Worm (Caenorhabditis elegans) whole organism, L2 larva: ENCODE results near the gene ins-14.
A peak's percentile ranks its signal among the peaks of the same experiment; 100 is the strongest.

Experiments used
- C34F6.9 ChIP-seq: fragments of 150-350 bp; optimal IDR thresholded peaks from 2 replicates; lab custom pipeline; 2014; ENCODE audit warnings: missing biosample characterization, missing genetic modification characterization
- F13H6.1 ChIP-seq: sonication (generic microtip); optimal IDR thresholded peaks from 2 replicates; lab custom pipeline; 2016; ENCODE audit warnings: missing genetic modification characterization, missing compliant biosample characterization
- R02D3.7 ChIP-seq: fragments of 150-350 bp; optimal IDR thresholded peaks from 2 replicates; lab custom pipeline; 2014; ENCODE audit warnings: missing biosample characterization, missing genetic modification characterization
- Y55F3AM.14 ChIP-seq: fragments of 200-800 bp; sonication (Bioruptor generic); optimal IDR thresholded peaks from 2 replicates; lab custom pipeline; 2018; ENCODE audit warnings: mild to moderate bottlenecking, missing genetic modification characterization, missing compliant biosample characterization
- alr-1 ChIP-seq: fragments of 150-350 bp; optimal IDR thresholded peaks from 2 replicates; lab custom pipeline; 2014; ENCODE audit warnings: missing biosample characterization, missing genetic modification characterization
- aly-2 ChIP-seq: fragments of 150-350 bp; optimal IDR thresholded peaks from 2 replicates; lab custom pipeline; 2014; ENCODE audit warnings: missing biosample characterization, missing genetic modification characterization
- ama-1 ChIP-seq: fragments of 150-350 bp; optimal IDR thresholded peaks from 2 replicates; lab custom pipeline; 2018; ENCODE audit warnings: inconsistent platforms
- blmp-1 ChIP-seq: sonication (generic microtip); optimal IDR thresholded peaks from 2 replicates; lab custom pipeline; 2017; ENCODE audit warnings: missing genetic modification characterization, mild to moderate bottlenecking, missing compliant biosample characterization, antibody characterized with exemption, moderate library complexity; ENCODE audit not compliant: insufficient read depth
- ceh-16 ChIP-seq: fragments of 150-350 bp; optimal IDR thresholded peaks from 2 replicates; lab custom pipeline; 2014; ENCODE audit warnings: missing biosample characterization, missing genetic modification characterization
- ceh-82 ChIP-seq: fragments of 150-350 bp; optimal IDR thresholded peaks from 2 replicates; lab custom pipeline; 2014; ENCODE audit warnings: missing biosample characterization, missing genetic modification characterization
- crh-2 ChIP-seq: sonication (generic microtip); optimal IDR thresholded peaks from 2 replicates; lab custom pipeline; 2017; ENCODE audit warnings: missing biosample characterization, missing genetic modification characterization
- dmd-4 ChIP-seq: sonication (generic microtip); optimal IDR thresholded peaks from 2 replicates; lab custom pipeline; 2017; ENCODE audit warnings: missing biosample characterization, missing genetic modification characterization
- egl-27 ChIP-seq: sonication (generic microtip); optimal IDR thresholded peaks from 3 replicates; lab custom pipeline; 2017; ENCODE audit warnings: missing biosample characterization, missing genetic modification reagents, missing genetic modification characterization
- elt-1 ChIP-seq: fragments of 150-350 bp; optimal IDR thresholded peaks from 2 replicates; lab custom pipeline; 2014; ENCODE audit warnings: missing biosample characterization, missing genetic modification characterization
- elt-3 ChIP-seq: sonication (generic microtip); optimal IDR thresholded peaks from 2 replicates; lab custom pipeline; 2017; ENCODE audit warnings: missing biosample characterization, missing genetic modification characterization
- fos-1 ChIP-seq: fragments of 150-350 bp; optimal IDR thresholded peaks from 2 replicates; lab custom pipeline; 2014; ENCODE audit warnings: missing biosample characterization, missing genetic modification characterization
- gmeb-1 ChIP-seq: fragments of 150-350 bp; optimal IDR thresholded peaks from 2 replicates; lab custom pipeline; 2014; ENCODE audit warnings: missing biosample characterization, missing genetic modification characterization
- lin-13 ChIP-seq: fragments of 150-350 bp; optimal IDR thresholded peaks from 2 replicates; lab custom pipeline; 2014; ENCODE audit warnings: missing biosample characterization, missing genetic modification reagents, missing genetic modification characterization
- lin-39 ChIP-seq: fragments of 150-350 bp; optimal IDR thresholded peaks from 2 replicates; lab custom pipeline; 2014; ENCODE audit warnings: missing biosample characterization, missing genetic modification reagents, missing genetic modification characterization
- lsy-2 ChIP-seq, 2 experiments: fragments of 150-350 bp in 1 of 2; sonication (generic microtip) in 1 of 2; optimal IDR thresholded peaks; 2 replicates each; lab custom pipeline; 2014 to 2017; ENCODE audit warnings: missing biosample characterization in 2 of 2, missing genetic modification characterization in 2 of 2
- mab-5 ChIP-seq: fragments of 150-350 bp; optimal IDR thresholded peaks from 2 replicates; lab custom pipeline; 2014; ENCODE audit warnings: missing biosample characterization, missing genetic modification characterization
- mbf-1 ChIP-seq: sonication (generic microtip); optimal IDR thresholded peaks from 2 replicates; lab custom pipeline; 2017; ENCODE audit warnings: missing biosample characterization, missing genetic modification characterization
- mdl-1 ChIP-seq, 2 experiments: fragments of 150-350 bp in 1 of 2; sonication (generic microtip) in 1 of 2; optimal IDR thresholded peaks; 2 replicates each; lab custom pipeline; 2017; ENCODE audit warnings: missing biosample characterization in 2 of 2, missing genetic modification characterization in 2 of 2
- nhr-10 ChIP-seq: sonication (generic microtip); optimal IDR thresholded peaks from 2 replicates; lab custom pipeline; 2017; ENCODE audit warnings: missing biosample characterization, missing genetic modification characterization
- nhr-12 ChIP-seq: fragments of 150-350 bp; optimal IDR thresholded peaks from 2 replicates; lab custom pipeline; 2014; ENCODE audit warnings: missing biosample characterization, missing genetic modification characterization
- nhr-129 ChIP-seq: fragments of 150-350 bp; optimal IDR thresholded peaks from 2 replicates; lab custom pipeline; 2014; ENCODE audit warnings: missing biosample characterization, missing genetic modification characterization
- nhr-21 ChIP-seq: fragments of 150-350 bp; optimal IDR thresholded peaks from 2 replicates; lab custom pipeline; 2014; ENCODE audit warnings: missing biosample characterization, missing genetic modification characterization
- nhr-23 ChIP-seq: fragments of 150-350 bp; optimal IDR thresholded peaks from 2 replicates; lab custom pipeline; 2014; ENCODE audit warnings: missing biosample characterization, missing genetic modification reagents, missing genetic modification characterization
- nhr-6 ChIP-seq: fragments of 150-350 bp; optimal IDR thresholded peaks from 2 replicates; lab custom pipeline; 2014; ENCODE audit warnings: missing biosample characterization, missing genetic modification characterization
- nhr-77 ChIP-seq: fragments of 150-350 bp; optimal IDR thresholded peaks from 2 replicates; lab custom pipeline; 2014; ENCODE audit warnings: missing biosample characterization, missing genetic modification characterization
- peb-1 ChIP-seq: fragments of 150-350 bp; optimal IDR thresholded peaks from 2 replicates; lab custom pipeline; 2014; ENCODE audit warnings: missing biosample characterization, missing genetic modification characterization
- skn-1 ChIP-seq: sonication (generic microtip); optimal IDR thresholded peaks from 2 replicates; lab custom pipeline; 2017; ENCODE audit warnings: missing biosample characterization, missing genetic modification characterization
- sma-3 ChIP-seq: sonication (generic microtip); optimal IDR thresholded peaks from 2 replicates; lab custom pipeline; 2016; ENCODE audit warnings: missing genetic modification reagents, missing genetic modification characterization, missing compliant biosample characterization
- sma-9 ChIP-seq, 2 experiments: fragments of 150-350 bp in 1 of 2; sonication (generic microtip) in 1 of 2; optimal IDR thresholded peaks; 2 replicates each; lab custom pipeline; 2014 to 2016; ENCODE audit warnings: missing genetic modification characterization in 2 of 2, mild to moderate bottlenecking in 1 of 2, missing biosample characterization in 1 of 2, missing compliant biosample characterization in 1 of 2, missing genetic modification reagents in 1 of 2, moderate library complexity in 1 of 2
- snpc-4 ChIP-seq: fragments of 150-350 bp; optimal IDR thresholded peaks from 2 replicates; lab custom pipeline; 2014; ENCODE audit warnings: missing biosample characterization, missing genetic modification characterization
- unc-39 ChIP-seq: fragments of 150-350 bp; optimal IDR thresholded peaks from 2 replicates; lab custom pipeline; 2014; ENCODE audit warnings: missing biosample characterization, missing genetic modification characterization
- unc-55 ChIP-seq: fragments of 150-350 bp; sonication (generic microtip); optimal IDR thresholded peaks from 3 replicates; lab custom pipeline; 2014; ENCODE audit warnings: missing biosample characterization, missing genetic modification reagents, missing genetic modification characterization
- zag-1 ChIP-seq: fragments of 150-350 bp; optimal IDR thresholded peaks from 2 replicates; lab custom pipeline; 2014; ENCODE audit warnings: missing biosample characterization, missing genetic modification characterization
- ztf-1 ChIP-seq: fragments of 200-800 bp; sonication (Bioruptor generic); conservative IDR thresholded peaks from 2 replicates; pipeline ENCODE4 v1.3.6; 2022; ENCODE audit warnings: missing genetic modification characterization, missing compliant biosample characterization
- ztf-11 ChIP-seq: sonication (generic microtip); optimal IDR thresholded peaks from 2 replicates; lab custom pipeline; 2017; ENCODE audit warnings: missing biosample characterization, missing genetic modification characterization
- ztf-4 ChIP-seq: fragments of 150-350 bp; optimal IDR thresholded peaks from 2 replicates; lab custom pipeline; 2014; ENCODE audit warnings: missing biosample characterization, missing genetic modification characterization

Gene ins-14

DNA sequence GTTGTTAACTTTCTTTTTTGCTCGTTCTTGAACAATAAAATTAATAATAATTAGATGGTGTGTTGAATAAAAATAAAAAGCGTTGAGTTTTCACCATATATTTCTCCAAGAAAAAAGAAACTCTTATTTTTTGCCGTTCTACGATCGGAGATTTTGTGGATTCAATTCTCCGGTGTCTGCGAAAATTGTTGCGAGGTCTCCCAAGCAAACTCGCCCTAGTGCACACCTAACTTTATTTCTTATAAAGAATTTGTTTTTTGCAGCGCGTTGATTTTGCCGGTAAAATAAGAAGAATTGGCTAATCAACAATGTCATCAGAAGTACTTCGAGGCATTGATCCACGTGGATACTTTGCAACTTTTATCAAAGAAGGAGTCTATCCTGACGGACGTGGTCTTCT is 4.2 kb downstream of the ins-14 start, which contains the start of gene exos-8 (continued):
- no peak for TF ChIP-seq peb-1 (tag; lab: Kevin White, UChicago)
- TF ChIP-seq sma-9 (GFP tag; optimal IDR thresholded peaks at IDR 0.05; lab: Kevin White, UChicago): peak; percentile 33
- TF ChIP-seq sma-9 (tag; optimal IDR thresholded peaks at IDR 0.05; lab: Kevin White, UChicago): no peak
- no peak for TF ChIP-seq nhr-12
- no peak for TF ChIP-seq nhr-10 (tag; lab: Kevin White, UChicago)
- TF ChIP-seq ceh-82: no peak

ce11 chrII:6736604-6737003 is 9.0 kb downstream of the ins-14 start, which contains the start of gene T14B4.1:
Gene T14B4.1 (plus strand): TSS chrII:6736904.
- TF ChIP-seq fos-1: no peak
- TF ChIP-seq, all 48 proteins: peak for 0

DNA sequence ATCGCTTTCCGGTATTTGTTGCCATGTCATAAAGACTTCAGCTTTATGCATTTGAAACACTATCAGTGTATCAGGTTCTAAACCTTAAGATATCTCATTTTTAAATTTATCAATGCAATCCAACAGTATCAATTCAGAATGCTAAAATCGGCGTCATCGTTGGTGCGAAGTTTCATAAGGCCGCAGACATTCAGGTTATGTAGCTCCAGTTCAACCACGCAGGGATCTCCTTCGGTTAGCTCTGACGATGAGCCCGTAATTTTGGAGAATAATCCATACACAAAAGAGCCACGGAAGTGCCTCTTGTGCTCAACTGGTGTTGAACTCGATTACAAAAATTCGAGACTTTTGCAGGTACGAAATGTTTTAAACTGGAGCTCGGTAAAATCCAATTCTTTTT is 9.5 kb downstream of the ins-14 start, which contains the start of gene mrps-18.C:
Gene mrps-18.C (plus strand): TSS at position 138 of the 400 bp plus-strand sequence.
- no peak for TF ChIP-seq dmd-4 (tag; lab: Kevin White, UChicago)
- TF ChIP-seq mbf-1 (tag; lab: Kevin White, UChicago): no peak

- peak; percentile 47 for TF ChIP-seq lin-13 (GFP tag; lab: Kevin White, UChicago)
- TF ChIP-seq nhr-21 (tag; lab: Kevin White, UChicago): peak; percentile 40
- peak; percentile 51 for TF ChIP-seq sma-9 (GFP tag; optimal IDR thresholded peaks at IDR 0.05; lab: Kevin White, UChicago)
- TF ChIP-seq sma-9 (tag; optimal IDR thresholded peaks at IDR 0.05; lab: Kevin White, UChicago): no peak
- TF ChIP-seq F13H6.1 (tag; lab: Kevin White, UChicago): peak; percentile 50
- TF ChIP-seq nhr-77: no peak
- TF ChIP-seq unc-55 (GFP tag; lab: Kevin White, UChicago): peak; percentile 87
- TF ChIP-seq nhr-129 (tag; lab: Kevin White, UChicago): peak; percentile 65
- peak; percentile 68 for TF ChIP-seq crh-2 (tag; lab: Kevin White, UChicago)
- peak; percentile 78 for TF ChIP-seq C34F6.9 (tag; lab: Kevin White, UChicago)
- no peak for TF ChIP-seq nhr-12
- no peak for TF ChIP-seq lin-39 (tag; lab: Kevin White, UChicago)
- TF ChIP-seq sma-3: peak; percentile 72
- TF ChIP-seq gmeb-1: peak; percentile 66
- TF ChIP-seq snpc-4 (tag; lab: Kevin White, UChicago): peak; percentile 2
- peak; percentile 29 for TF ChIP-seq fos-1
- peak; percentile 25 to 87 for TF ChIP-seq lsy-2 (tag; optimal IDR thresholded peaks at IDR 0.05; lab: Kevin White, UChicago)
- no peak for TF ChIP-seq skn-1 (tag; lab: Kevin White, UChicago)
- no peak for TF ChIP-seq mbf-1 (tag; lab: Kevin White, UChicago)
These were observed 10.9 kb downstream of the ins-14 start, which contains the start of gene T14B4.3 for ce11 chrII:6734674-6735073. Gene T14B4.3 (plus strand): TSS chrII:6734937.

DNA sequence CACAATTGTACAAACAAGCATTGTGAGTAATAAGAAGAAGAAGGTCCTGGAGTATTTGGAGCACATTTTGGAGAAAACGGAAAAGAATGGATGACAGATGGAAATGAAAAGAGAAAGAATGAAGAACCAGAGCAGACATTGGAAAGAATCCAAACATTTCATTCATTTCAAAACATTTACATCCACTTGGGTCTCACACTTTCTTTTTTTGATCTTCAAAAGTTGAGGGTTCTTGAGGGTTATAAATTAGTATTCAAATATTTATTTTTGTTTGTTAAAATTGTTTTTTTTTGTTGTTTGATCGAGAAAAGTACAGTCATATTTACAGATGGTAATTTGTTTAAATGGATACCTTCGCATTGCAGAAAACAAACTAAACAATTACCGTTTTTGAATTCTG is 11.9 kb downstream of the ins-14 start, which contains the start of gene T14B4.9:
Gene T14B4.9 (minus strand): TSS at position 101 of the 400 bp plus-strand sequence.
- TF ChIP-seq nhr-23 (tag; lab: Kevin White, UChicago) (no peak), alr-1 (tag; lab: Kevin White, UChicago) (no peak), ceh-16 (tag; lab: Kevin White, UChicago) (no peak), nhr-10 (tag; lab: Kevin White, UChicago) (no peak), aly-2 (tag; lab: Kevin White, UChicago) (no peak), ama-1 (no peak), elt-1 (tag; lab: Kevin White, UChicago) (no peak), nhr-129 (tag; lab: Kevin White, UChicago) (no peak), unc-39 (tag; lab: Kevin White, UChicago) (no peak), Y55F3AM.14 (GFP tag; lab: Kevin White, UChicago) (no peak), F13H6.1 (tag; lab: Kevin White, UChicago) (no peak), blmp-1 (tag; lab: Kevin White, UChicago) (no peak), lin-39 (tag; lab: Kevin White, UChicago) (no peak)
- TF ChIP-seq, all 48 proteins: peak for 0

DNA sequence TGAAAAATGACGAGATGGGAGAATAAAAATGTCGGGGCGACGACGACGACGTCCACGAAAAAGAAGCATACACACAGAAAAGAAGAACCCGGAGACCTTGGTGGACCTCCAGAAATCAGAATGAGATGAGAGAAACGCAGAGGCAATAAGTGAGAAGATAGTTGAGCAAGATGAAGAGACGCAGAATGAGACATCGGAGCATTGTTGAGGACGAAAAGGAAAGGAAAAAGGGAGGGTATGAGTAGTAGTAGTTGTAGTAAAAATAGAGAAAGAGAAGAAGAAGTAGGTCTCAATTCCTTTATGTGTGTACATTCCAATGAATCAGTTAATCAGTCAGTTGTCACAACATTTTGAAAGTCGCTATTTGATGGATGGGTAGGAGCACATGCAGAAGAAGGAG is 16.3 kb downstream of the ins-14 start, which contains the start of gene T14B4.8:
Gene T14B4.8 (minus strand): TSS at position 60 of the 400 bp plus-strand sequence.
- TF ChIP-seq zag-1 (peak; percentile 23), snpc-4 (tag; lab: Kevin White, UChicago) (peak; percentile 4), unc-39 (tag; lab: Kevin White, UChicago) (no peak), nhr-129 (tag; lab: Kevin White, UChicago) (peak; percentile 18), elt-1 (tag; lab: Kevin White, UChicago) (no peak), Y55F3AM.14 (GFP tag; lab: Kevin White, UChicago) (no peak), ama-1 (no peak), egl-27 (tag; lab: Kevin White, UChicago) (no peak), blmp-1 (tag; lab: Kevin White, UChicago) (no peak), mdl-1 (tag; optimal IDR thresholded peaks at IDR 0.05; lab: Kevin White, UChicago) (no peak), ztf-1 (no peak), elt-3 (tag; lab: Kevin White, UChicago) (no peak), R02D3.7 (tag; lab: Kevin White, UChicago) (no peak), nhr-6 (tag; lab: Kevin White, UChicago) (no peak), F13H6.1 (tag; lab: Kevin White, UChicago) (no peak), ztf-4 (tag; lab: Kevin White, UChicago) (no peak), ztf-11 (no peak), mab-5 (tag; lab: Kevin White, UChicago) (no peak), nhr-10 (tag; lab: Kevin White, UChicago) (no peak), ceh-16 (tag; lab: Kevin White, UChicago) (no peak), peb-1 (tag; lab: Kevin White, UChicago) (no peak), fos-1 (no peak)
